Worm (Caenorhabditis elegans) whole organism, early embryonic: ENCODE data around the gene ZK285.2.

Experiments
- B0310.2 ChIP-seq: sonication (generic microtip); optimal IDR thresholded peaks from 2 replicates; lab custom pipeline; 2016; ENCODE audit warnings: mild to moderate bottlenecking, missing genetic modification characterization, missing compliant biosample characterization
- F13C5.2 ChIP-seq: sonication (generic microtip); optimal IDR thresholded peaks from 2 replicates; lab custom pipeline; 2017; ENCODE audit warnings: mild to moderate bottlenecking, missing genetic modification characterization, inconsistent platforms, missing compliant biosample characterization
- aly-1 ChIP-seq: sonication (generic microtip); optimal IDR thresholded peaks from 2 replicates; lab custom pipeline; 2016; ENCODE audit warnings: missing genetic modification characterization, missing compliant biosample characterization
- ceh-36 ChIP-seq: sonication (generic microtip); optimal IDR thresholded peaks from 2 replicates; lab custom pipeline; 2016; ENCODE audit warnings: missing genetic modification characterization, inconsistent platforms, missing compliant biosample characterization
- ets-7 ChIP-seq: sonication (generic microtip); optimal IDR thresholded peaks from 2 replicates; lab custom pipeline; 2016; ENCODE audit warnings: missing genotype, missing genetic modification characterization, missing compliant biosample characterization
- flt-1 ChIP-seq: fragments of 200-800 bp; sonication (Bioruptor generic); IDR thresholded peaks from 2 replicates; pipeline ENCODE4 v1.3.6; 2022; ENCODE audit warnings: missing genetic modification characterization, missing compliant biosample characterization
- hmbx-1 ChIP-seq: sonication (generic microtip); optimal IDR thresholded peaks from 2 replicates; lab custom pipeline; 2016; ENCODE audit warnings: mild to moderate bottlenecking, missing genetic modification characterization, missing compliant biosample characterization
- hmg-4 ChIP-seq: fragments of 200-800 bp; sonication (Bioruptor generic); optimal IDR thresholded peaks from 2 replicates; lab custom pipeline; 2018; ENCODE audit warnings: mild to moderate bottlenecking, missing genetic modification characterization, missing compliant biosample characterization
- hnd-1 ChIP-seq: sonication (generic microtip); optimal IDR thresholded peaks from 2 replicates; lab custom pipeline; 2016; ENCODE audit warnings: missing genetic modification characterization, missing compliant biosample characterization
- pes-1 ChIP-seq: fragments of 200-800 bp; sonication (Bioruptor generic); IDR thresholded peaks from 2 replicates; pipeline ENCODE4 v1.3.6; 2022; ENCODE audit warnings: missing genetic modification reagents, missing genetic modification characterization, missing compliant biosample characterization
- scrt-1 ChIP-seq: fragments of 200-800 bp; sonication (Bioruptor generic); IDR thresholded peaks from 2 replicates; pipeline ENCODE4 v1.3.6; 2022; ENCODE audit warnings: missing genetic modification characterization, missing compliant biosample characterization
- sea-1 ChIP-seq: fragments of 200-800 bp; sonication (Bioruptor generic); conservative IDR thresholded peaks from 2 replicates; pipeline ENCODE4 v1.3.6; 2022; ENCODE audit warnings: missing genetic modification characterization, missing compliant biosample characterization
- tbx-37 ChIP-seq: fragments of 200-800 bp; sonication (Bioruptor generic); conservative IDR thresholded peaks from 2 replicates; pipeline ENCODE4 v1.3.6; 2022; ENCODE audit warnings: missing genetic modification reagents, missing genetic modification characterization, missing compliant biosample characterization
- tra-4 ChIP-seq: sonication (generic microtip); optimal IDR thresholded peaks from 2 replicates; lab custom pipeline; 2017; ENCODE audit warnings: missing genetic modification characterization, missing compliant biosample characterization

Gene ZK285.2

ce11 chrV:16090685-16091084, 44.0 kb downstream of the ZK285.2 start, which contains the start of gene F22B8.3:
Gene F22B8.3 (plus strand): TSS chrV:16090985.
- no peak for TF ChIP-seq tra-4 (tag; lab: Kevin White, UChicago)
- TF ChIP-seq B0310.2 (tag; lab: Kevin White, UChicago), result no peak
- no peak for TF ChIP-seq tbx-37 (GFP tag; lab: Robert Waterston, UW)
- TF ChIP-seq hmbx-1 (tag; lab: Kevin White, UChicago), result no peak
- TF ChIP-seq F13C5.2 (tag; lab: Kevin White, UChicago), result no peak
- TF ChIP-seq hnd-1 (tag; lab: Kevin White, UChicago), result no peak
- no peak for TF ChIP-seq ceh-36 (tag; lab: Kevin White, UChicago)
- TF ChIP-seq pes-1 (GFP tag; lab: Robert Waterston, UW), result no peak
- no peak for TF ChIP-seq sea-1
- TF ChIP-seq flt-1 (GFP tag; lab: Robert Waterston, UW), result no peak
- no peak for TF ChIP-seq hmg-4
- no peak for TF ChIP-seq ets-7 (tag; lab: Kevin White, UChicago)

- no peak for TF ChIP-seq F13C5.2 (tag; lab: Kevin White, UChicago)
- TF ChIP-seq flt-1 (GFP tag; lab: Robert Waterston, UW), result no peak
- TF ChIP-seq ceh-36 (tag; lab: Kevin White, UChicago), result no peak
These were observed 47.6 kb downstream of the ZK285.2 start, which contains the start of gene F22B8.7 for ce11 chrV:16094284-16094683. Gene F22B8.7 (plus strand): TSS chrV:16094584.

- TF ChIP-seq B0310.2 (tag; lab: Kevin White, UChicago) (no peak), pes-1 (GFP tag; lab: Robert Waterston, UW) (no peak), flt-1 (GFP tag; lab: Robert Waterston, UW) (no peak), aly-1 (tag; lab: Kevin White, UChicago) (no peak), F13C5.2 (tag; lab: Kevin White, UChicago) (no peak), ceh-36 (tag; lab: Kevin White, UChicago) (no peak), hnd-1 (tag; lab: Kevin White, UChicago) (no peak), scrt-1 (GFP tag; lab: Robert Waterston, UW) (no peak), tra-4 (tag; lab: Kevin White, UChicago) (no peak), tbx-37 (GFP tag; lab: Robert Waterston, UW) (no peak)
These were observed 48.2 kb downstream of the ZK285.2 start for ce11 chrV:16094862-16095261.
